Worm (Caenorhabditis elegans) whole organism, L1 larva: ENCODE results near the gene sds-22.

Experiments used
- F16B12.6 ChIP-seq: fragments of 150-350 bp; optimal IDR thresholded peaks from 2 replicates; lab custom pipeline; 2014; ENCODE audit warnings: missing biosample characterization, missing genetic modification characterization
- Y116A8C.19 ChIP-seq: sonication (generic microtip); optimal IDR thresholded peaks from 2 replicates; lab custom pipeline; 2016; ENCODE audit warnings: missing compliant biosample characterization, missing genetic modification characterization, borderline replicate concordance
- aly-2 ChIP-seq: fragments of 150-350 bp; optimal IDR thresholded peaks from 2 replicates; lab custom pipeline; 2014; ENCODE audit warnings: missing biosample characterization, missing genetic modification characterization
- ama-1 ChIP-seq: fragments of 150-350 bp; optimal IDR thresholded peaks from 2 replicates; lab custom pipeline; 2014
- blmp-1 ChIP-seq: fragments of 150-350 bp; optimal IDR thresholded peaks from 2 replicates; lab custom pipeline; 2014; ENCODE audit warnings: missing biosample characterization, missing genetic modification characterization
- ces-1 ChIP-seq: fragments of 150-350 bp; optimal IDR thresholded peaks from 2 replicates; lab custom pipeline; 2014; ENCODE audit warnings: missing biosample characterization, missing genetic modification reagents, missing genetic modification characterization
- dsc-1 ChIP-seq: sonication (generic microtip); optimal IDR thresholded peaks from 2 replicates; lab custom pipeline; 2016; ENCODE audit warnings: mild to moderate bottlenecking, missing genetic modification characterization, missing compliant biosample characterization
- efl-1 ChIP-seq, 4 experiments: fragments of 150-350 bp; optimal IDR thresholded peaks in 3 of 4; peaks in 1 of 4; 1 replicate in 1 of 4; 2 replicates in 3 of 4; lab custom pipeline; 2014; ENCODE audit warnings: missing biosample characterization in 2 of 4, missing genetic modification characterization in 2 of 4, missing genetic modification reagents in 2 of 4
- efl-3 ChIP-seq: fragments of 200-800 bp; sonication (Bioruptor generic); optimal IDR thresholded peaks from 2 replicates; lab custom pipeline; 2018; ENCODE audit warnings: mild to moderate bottlenecking, missing genetic modification characterization, missing compliant biosample characterization
- elt-2 ChIP-seq: sonication (generic microtip); optimal IDR thresholded peaks from 2 replicates; lab custom pipeline; 2016; ENCODE audit warnings: missing genetic modification characterization, mild to moderate bottlenecking, inconsistent platforms, missing compliant biosample characterization, missing genetic modification reagents
- elt-3 ChIP-seq, 6 experiments: fragments of 150-350 bp in 1 of 6; sonication (generic microtip); optimal IDR thresholded peaks; 2 replicates each; lab custom pipeline; 2017 to 2018; ENCODE audit warnings: missing biosample characterization in 6 of 6, missing genetic modification characterization in 6 of 6, inconsistent platforms in 1 of 6
- ets-5 ChIP-seq: fragments of 200-800 bp; sonication (Bioruptor generic); IDR thresholded peaks from 2 replicates; pipeline ENCODE4 v1.3.6; 2022; ENCODE audit warnings: missing genetic modification characterization, missing compliant biosample characterization
- fos-1 ChIP-seq: fragments of 150-350 bp; optimal IDR thresholded peaks from 2 replicates; lab custom pipeline; 2014; ENCODE audit warnings: missing biosample characterization, missing genetic modification characterization
- hpl-2 ChIP-seq: fragments of 150-350 bp; optimal IDR thresholded peaks from 2 replicates; lab custom pipeline; 2014; ENCODE audit warnings: missing biosample characterization, missing genetic modification reagents, missing genetic modification characterization
- jun-1 ChIP-seq: fragments of 150-350 bp; optimal IDR thresholded peaks from 2 replicates; lab custom pipeline; 2014; ENCODE audit warnings: missing biosample characterization, missing genetic modification reagents, missing genetic modification characterization
- lin-13 ChIP-seq: fragments of 150-350 bp; optimal IDR thresholded peaks from 2 replicates; lab custom pipeline; 2014; ENCODE audit warnings: missing biosample characterization, missing genetic modification reagents, missing genetic modification characterization
- lin-14 ChIP-seq: fragments of 200-800 bp; sonication (Bioruptor generic); optimal IDR thresholded peaks from 2 replicates; lab custom pipeline; 2018; ENCODE audit warnings: mild to moderate bottlenecking, missing genetic modification characterization, moderate library complexity, missing compliant biosample characterization
- lsy-2 ChIP-seq, 2 experiments: fragments of 150-350 bp; optimal IDR thresholded peaks; 2 replicates each; lab custom pipeline; 2014; ENCODE audit warnings: missing biosample characterization in 2 of 2, missing genetic modification characterization in 2 of 2
- mdl-1 ChIP-seq, 2 experiments: fragments of 150-350 bp; optimal IDR thresholded peaks; 2 replicates each; lab custom pipeline; 2014 to 2017; ENCODE audit warnings: missing biosample characterization in 2 of 2, missing genetic modification characterization in 2 of 2, inconsistent platforms in 1 of 2
- nhr-11 ChIP-seq: fragments of 150-350 bp; optimal IDR thresholded peaks from 2 replicates; lab custom pipeline; 2014; ENCODE audit warnings: missing biosample characterization, missing genetic modification characterization
- nhr-19 ChIP-seq: fragments of 200-800 bp; sonication (Bioruptor generic); conservative IDR thresholded peaks from 2 replicates; pipeline ENCODE4 v1.3.6; 2022; ENCODE audit warnings: missing genetic modification characterization, missing compliant biosample characterization
- nhr-237 ChIP-seq: fragments of 150-350 bp; optimal IDR thresholded peaks from 2 replicates; lab custom pipeline; 2014; ENCODE audit warnings: missing biosample characterization, missing genetic modification characterization
- nhr-47 ChIP-seq: sonication (generic microtip); optimal IDR thresholded peaks from 2 replicates; lab custom pipeline; 2016; ENCODE audit warnings: mild to moderate bottlenecking, missing genetic modification characterization, moderate library complexity, missing compliant biosample characterization
- nhr-71 ChIP-seq: sonication (generic microtip); optimal IDR thresholded peaks from 2 replicates; lab custom pipeline; 2016; ENCODE audit warnings: mild to moderate bottlenecking, missing genetic modification characterization, moderate library complexity, missing compliant biosample characterization
- nhr-84 ChIP-seq: sonication (generic microtip); optimal IDR thresholded peaks from 2 replicates; lab custom pipeline; 2017; ENCODE audit warnings: missing biosample characterization, missing genetic modification characterization
- nhr-85 ChIP-seq: sonication (generic microtip); peaks from one replicate; lab custom pipeline; 2016; ENCODE audit warnings: missing genetic modification characterization, inconsistent platforms, missing compliant biosample characterization
- pax-3 ChIP-seq: fragments of 200-800 bp; sonication (Bioruptor generic); optimal IDR thresholded peaks from 2 replicates; lab custom pipeline; 2018; ENCODE audit warnings: mild to moderate bottlenecking, missing genetic modification characterization, moderate library complexity, missing compliant biosample characterization
- snu-23 ChIP-seq: sonication (generic microtip); optimal IDR thresholded peaks from 2 replicates; lab custom pipeline; 2016; ENCODE audit warnings: missing genetic modification characterization, missing compliant biosample characterization
- sox-4 ChIP-seq: sonication (generic microtip); optimal IDR thresholded peaks from 2 replicates; lab custom pipeline; 2016; ENCODE audit warnings: missing genetic modification characterization, missing compliant biosample characterization
- sptf-1 ChIP-seq: fragments of 150-350 bp; optimal IDR thresholded peaks from 2 replicates; lab custom pipeline; 2014; ENCODE audit warnings: missing biosample characterization, missing genetic modification characterization
- swsn-7 ChIP-seq: sonication (generic microtip); optimal IDR thresholded peaks from 2 replicates; lab custom pipeline; 2016; ENCODE audit warnings: missing genetic modification characterization, missing compliant biosample characterization
- tbx-2 ChIP-seq: sonication (generic microtip); optimal IDR thresholded peaks from 2 replicates; lab custom pipeline; 2016; ENCODE audit warnings: missing genetic modification characterization, missing compliant biosample characterization
- unc-130 ChIP-seq: fragments of 150-350 bp; optimal IDR thresholded peaks from 2 replicates; lab custom pipeline; 2017; ENCODE audit warnings: missing biosample characterization, missing genetic modification characterization, inconsistent platforms
- unc-98 ChIP-seq: fragments of 200-800 bp; sonication (Bioruptor generic); IDR thresholded peaks from 2 replicates; pipeline ENCODE4 v1.3.6; 2022; ENCODE audit warnings: missing genetic modification characterization, missing compliant biosample characterization
- vab-15 ChIP-seq: sonication (generic microtip); optimal IDR thresholded peaks from 2 replicates; lab custom pipeline; 2017; ENCODE audit warnings: missing genotype, mild to moderate bottlenecking, missing genetic modification characterization, missing compliant biosample characterization
- zip-4 ChIP-seq: fragments of 200-800 bp; sonication (Bioruptor generic); optimal IDR thresholded peaks from 2 replicates; lab custom pipeline; 2018; ENCODE audit warnings: mild to moderate bottlenecking, missing genetic modification characterization, moderate library complexity, missing compliant biosample characterization

Gene sds-22

ce11 chrII:7891869-7892615, 33.8 kb downstream of the sds-22 start (continued):
- TF ChIP-seq aly-2 (tag; lab: Kevin White, UChicago) (no peak), nhr-71 (tag; lab: Kevin White, UChicago) (peak; percentile 58), snu-23 (GFP tag; lab: Kevin White, UChicago) (peak; percentile 48), tbx-2 (tag; lab: Kevin White, UChicago) (peak; percentile 39), lin-13 (no peak), efl-3 (GFP tag; lab: Kevin White, UChicago) (no peak), nhr-47 (peak; percentile 4), mdl-1 (tag; optimal IDR thresholded peaks at IDR 0.05; lab: Kevin White, UChicago) (peak in 1 of 2 experiments; percentile 1), lsy-2 (tag; optimal IDR thresholded peaks at IDR 0.05; lab: Kevin White, UChicago) (peak in 1 of 2 experiments; percentile 45), swsn-7 (tag; lab: Kevin White, UChicago) (peak; percentile 46), efl-1 (optimal IDR thresholded peaks at IDR 0.05; lab: Kevin White, UChicago) (peak; percentile 8 to 37), efl-1 (GFP tag; optimal IDR thresholded peaks at IDR 0.05 in 1 of 2; lab: Kevin White, UChicago) (peak in 1 of 2 experiments; percentile 68), unc-98 (GFP tag; lab: Robert Waterston, UW) (no peak)
- TF ChIP-seq, all 84 proteins: peak for 22

ce11 chrII:7892761-7893272, 34.6 kb downstream of the sds-22 start, which contains the start of gene ptc-1:
Gene ptc-1, plus strand, starts transcription at chrII:7893222.
- TF ChIP-seq ces-1 (GFP tag; lab: Kevin White, UChicago), result no peak
- TF ChIP-seq efl-1 (optimal IDR thresholded peaks at IDR 0.05; lab: Kevin White, UChicago), result no peak
- peak in 1 of 2 experiments; percentile 45 for TF ChIP-seq efl-1 (GFP tag; optimal IDR thresholded peaks at IDR 0.05 in 1 of 2; lab: Kevin White, UChicago)
- TF ChIP-seq dsc-1 (tag; lab: Kevin White, UChicago), result peak; percentile 20

DNA sequence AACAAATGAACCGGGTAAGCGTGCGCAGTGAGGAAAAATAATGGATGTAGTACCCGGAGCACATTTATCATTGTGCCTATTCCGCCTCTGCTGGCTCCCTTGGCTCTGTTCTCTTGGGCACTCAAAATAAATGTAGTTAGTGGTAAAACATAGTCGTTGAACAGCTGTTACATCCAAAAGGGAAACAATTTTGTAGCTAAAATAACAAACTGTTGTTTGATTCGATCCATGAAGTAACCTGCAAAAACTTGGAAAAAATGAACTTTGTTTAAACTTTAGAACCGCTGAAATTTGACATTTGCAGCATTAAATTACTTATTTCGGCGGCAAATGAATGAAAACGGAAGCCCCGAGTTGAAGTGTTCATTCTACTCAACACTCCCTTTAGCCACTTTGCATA, 35.4 kb downstream of the sds-22 start:
- TF ChIP-seq F16B12.6 (tag; lab: Kevin White, UChicago), result no peak
- TF ChIP-seq nhr-237 (tag; lab: Kevin White, UChicago), result no peak
- no peak for TF ChIP-seq efl-1 (optimal IDR thresholded peaks at IDR 0.05; lab: Kevin White, UChicago)
- TF ChIP-seq efl-1 (GFP tag; optimal IDR thresholded peaks at IDR 0.05 in 1 of 2; lab: Kevin White, UChicago), result peak in 1 of 2 experiments; percentile 48
- no peak for TF ChIP-seq hpl-2 (GFP tag; lab: Kevin White, UChicago)
- TF ChIP-seq nhr-85 (tag; lab: Kevin White, UChicago), result peak; percentile 43
- no peak for TF ChIP-seq nhr-11 (tag; lab: Kevin White, UChicago)
- TF ChIP-seq Y116A8C.19, result no peak
- TF ChIP-seq, all 84 proteins: peak for 2

DNA sequence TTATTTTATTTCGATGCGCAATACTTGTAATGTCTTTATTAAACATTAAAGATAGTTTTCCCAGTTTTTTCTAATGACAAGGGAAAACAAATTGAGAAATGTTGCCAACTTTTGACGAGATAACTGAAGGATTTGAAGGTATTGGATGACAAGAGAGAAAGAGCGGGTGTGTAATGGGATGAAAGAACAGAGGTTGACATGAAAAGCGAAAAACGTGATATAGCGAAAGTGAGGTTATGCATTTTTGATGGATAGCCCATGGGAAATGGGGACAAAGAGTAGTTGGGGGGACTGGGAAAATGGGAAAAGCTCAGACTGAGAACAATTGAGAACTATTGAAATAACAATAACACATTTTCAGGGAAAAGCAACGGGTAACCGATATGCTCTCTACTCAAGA, 37.0 kb downstream of the sds-22 start:
- TF ChIP-seq ama-1 (lab: Kevin White, UChicago) (no peak), lsy-2 (tag; optimal IDR thresholded peaks at IDR 0.05; lab: Kevin White, UChicago) (peak in 1 of 2 experiments; percentile 16), fos-1 (tag; lab: Kevin White, UChicago) (no peak), lin-14 (peak; percentile 27), nhr-19 (0 out of 2 replicates have a peak, but pooled peaks have one; percentile 6), jun-1 (no peak), elt-3 (tag; optimal IDR thresholded peaks at IDR 0.05; lab: Kevin White, UChicago) (no peak), zip-4 (GFP tag; lab: Kevin White, UChicago) (no peak), unc-130 (tag; lab: Kevin White, UChicago) (no peak), blmp-1 (tag; lab: Kevin White, UChicago) (peak; percentile 84), ets-5 (GFP tag; lab: Robert Waterston, UW) (no peak), sptf-1 (tag; lab: Kevin White, UChicago) (no peak), nhr-85 (tag; lab: Kevin White, UChicago) (no peak)

DNA sequence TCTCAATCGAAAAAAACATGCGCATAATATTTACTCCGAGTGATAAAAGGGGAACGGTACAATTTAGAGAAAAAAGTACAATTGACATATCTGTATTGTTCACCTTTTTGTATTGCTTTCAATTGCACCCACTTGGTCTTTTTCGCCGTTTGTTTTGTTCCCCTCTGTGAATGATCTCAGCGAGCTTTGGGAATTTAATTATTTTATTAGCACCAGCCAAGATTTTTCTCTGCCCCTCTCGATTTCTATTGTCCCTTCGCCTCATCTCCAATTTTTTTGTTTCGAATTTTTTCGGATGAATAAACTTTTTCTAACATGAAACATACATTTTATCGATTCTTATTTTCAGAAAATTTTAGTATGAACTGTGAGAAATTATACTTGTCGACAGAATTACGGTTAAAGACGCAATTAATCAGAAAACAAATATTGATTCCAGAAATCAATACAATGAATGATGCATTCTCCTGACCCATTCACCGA, 42.0 kb downstream of the sds-22 start, which contains the start of gene rev-1:
Gene rev-1, plus strand, starts transcription at position 433 of the 483 bp plus-strand sequence.
- peak; percentile 59 for TF ChIP-seq aly-2 (tag; lab: Kevin White, UChicago)
- TF ChIP-seq nhr-84 (tag; lab: Kevin White, UChicago), result no peak
- no peak for TF ChIP-seq Y116A8C.19
- no peak for TF ChIP-seq pax-3
- no peak for TF ChIP-seq ces-1 (GFP tag; lab: Kevin White, UChicago)
- no peak for TF ChIP-seq sox-4 (tag; lab: Kevin White, UChicago)
- no peak for TF ChIP-seq efl-1 (optimal IDR thresholded peaks at IDR 0.05; lab: Kevin White, UChicago)
- peak in 1 of 2 experiments; percentile 65 for TF ChIP-seq efl-1 (GFP tag; optimal IDR thresholded peaks at IDR 0.05 in 1 of 2; lab: Kevin White, UChicago)
- peak; percentile 31 for TF ChIP-seq lin-14
- TF ChIP-seq blmp-1 (tag; lab: Kevin White, UChicago), result no peak
- no peak for TF ChIP-seq elt-2 (tag; lab: Kevin White, UChicago)
- TF ChIP-seq nhr-47, result no peak
- no peak for TF ChIP-seq vab-15
